Fruit fly (Drosophila melanogaster): ENCODE results near the gene CG2611.

DNA sequence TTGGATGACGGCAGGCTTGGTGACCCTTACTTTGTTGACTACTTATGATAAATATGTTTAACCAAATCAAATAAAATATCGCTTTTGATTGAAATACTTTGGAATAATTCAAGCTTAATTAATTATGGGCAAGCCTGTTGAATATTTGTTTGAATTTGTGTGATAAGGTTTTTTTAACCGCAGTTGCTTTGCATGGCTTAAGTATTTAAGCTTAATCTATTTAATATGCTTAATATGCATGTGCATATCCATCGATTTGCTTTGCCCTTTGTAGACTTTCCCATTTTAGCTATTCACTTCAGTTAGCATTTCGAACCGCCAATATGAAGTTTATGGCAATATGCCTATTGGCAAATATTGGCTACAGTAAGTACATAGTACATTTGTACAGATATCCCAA lies 9.4 kb upstream of the CG2611 start, which contains the start of gene Sfp38D:
- TF ChIP-seq CG9948 (tag; optimal IDR thresholded peaks at IDR 0.05) (no peak), rn (GFP tag; IDR thresholded peaks at IDR 0.05) (no peak), CG32121 (GFP tag; IDR thresholded peaks at IDR 0.05) (no peak), CG4496 (GFP tag; IDR thresholded peaks at IDR 0.05) (no peak), Snoo (tag; optimal IDR thresholded peaks at IDR 0.05) (no peak), Ets98B (GFP tag; IDR thresholded peaks at IDR 0.05) (no peak), fd96Ca (GFP tag; IDR thresholded peaks at IDR 0.05) (no peak), CG14655 (GFP tag; optimal IDR thresholded peaks at IDR 0.05) (no peak), CG8159 (tag; optimal IDR thresholded peaks at IDR 0.05) (no peak), Pif1B (GFP tag; optimal IDR thresholded peaks at IDR 0.05) (no peak), CG8301 (tag; optimal IDR thresholded peaks at IDR 0.05) (no peak), CG12605 (GFP tag; IDR thresholded peaks at IDR 0.05) (no peak)
